Fruit fly (Drosophila melanogaster): ENCODE results near the gene GlcAT-S.

DNA sequence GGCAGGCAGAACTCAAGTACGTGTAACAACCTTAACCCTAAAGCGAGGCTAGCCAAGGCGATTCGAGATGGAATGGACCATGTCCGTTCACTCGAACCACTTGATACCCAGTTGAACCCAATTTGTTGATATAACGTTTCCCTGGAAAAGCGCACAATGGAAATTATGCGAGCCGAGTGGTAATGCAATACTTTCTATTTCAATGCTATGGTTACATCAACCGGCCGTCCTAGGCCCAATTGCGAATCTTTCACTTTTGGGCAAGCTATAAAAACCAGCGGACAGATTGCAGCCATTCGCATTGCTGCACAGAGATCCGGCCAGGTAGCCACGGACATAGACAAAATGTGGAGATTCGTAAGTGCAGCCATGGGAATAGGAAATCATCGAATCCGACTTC lies 40.0 kb downstream of the GlcAT-S start, which contains the start of gene CG33299:
- no peak for TF ChIP-seq BEAF-32 (GFP tag; optimal IDR thresholded peaks at IDR 0.05)
- TF ChIP-seq br (optimal IDR thresholded peaks at IDR 0.05) = no peak
- TF ChIP-seq CG6813 (GFP tag; optimal IDR thresholded peaks at IDR 0.05) = no peak
- TF ChIP-seq slbo (GFP tag; IDR thresholded peaks at IDR 0.05) = no peak

All from whole organism, embryonic.